Fruit fly (Drosophila melanogaster) whole organism, wandering third instar larva: ENCODE measurements around the gene aqz.

Source experiments
- Dfd ChIP-seq: fragments of >200 bp; optimal IDR thresholded peaks from 2 replicates; lab custom pipeline; 2017; ENCODE audit warnings: missing biosample characterization, missing genetic modification characterization
- GATAd ChIP-seq: sonication (Bioruptor generic); optimal IDR thresholded peaks from 2 replicates; lab custom pipeline; 2016; ENCODE audit warnings: missing biosample characterization, missing genetic modification characterization
- HLH106 ChIP-seq: fragments of 200-800 bp; optimal IDR thresholded peaks from 3 replicates; lab custom pipeline; 2019; ENCODE audit warnings: missing biosample characterization, mild to moderate bottlenecking, missing genetic modification characterization, moderate library complexity
- Hr78 ChIP-seq: fragments of >200 bp; optimal IDR thresholded peaks from 2 replicates; lab custom pipeline; 2017; ENCODE audit warnings: missing biosample characterization, missing genetic modification characterization
- Mio ChIP-seq: sonication (Bioruptor generic); optimal IDR thresholded peaks from 2 replicates; lab custom pipeline; 2016; ENCODE audit warnings: missing biosample characterization, missing genetic modification characterization
- OdsH ChIP-seq: fragments of 200-800 bp; sonication (Bioruptor generic); optimal IDR thresholded peaks from 2 replicates; lab custom pipeline; 2016; ENCODE audit warnings: missing biosample characterization, mild to moderate bottlenecking, missing genetic modification characterization
- Sp1 ChIP-seq: fragments of 200-800 bp; sonication (Bioruptor generic); optimal IDR thresholded peaks from 3 replicates; lab custom pipeline; 2019; ENCODE audit warnings: missing biosample characterization, mild to moderate bottlenecking, missing genetic modification characterization, moderate library complexity
- br ChIP-seq: fragments of 200-800 bp; sonication (Bioruptor generic); optimal IDR thresholded peaks from 2 replicates; lab custom pipeline; 2016; ENCODE audit warnings: missing biosample characterization, missing genetic modification characterization
- dl ChIP-seq, 2 experiments: fragments of 175-275, 200-275 bp in 1 of 2; fragments of 200-275 bp in 1 of 2; sonication (Bioruptor generic); optimal IDR thresholded peaks; lab custom pipeline; 2018; ENCODE audit warnings: mild to moderate bottlenecking in 2 of 2, missing biosample characterization in 2 of 2, missing genetic modification characterization in 2 of 2, moderate library complexity in 2 of 2; ENCODE audit not compliant: partially characterized antibody in 2 of 2, insufficient read depth in 1 of 2
- h ChIP-seq: fragments of 200-800 bp; sonication (Bioruptor generic); optimal IDR thresholded peaks from 3 replicates; lab custom pipeline; 2016; ENCODE audit warnings: missing biosample characterization, mild to moderate bottlenecking, missing genetic modification characterization
- pan ChIP-seq: fragments of >200 bp; optimal IDR thresholded peaks from 2 replicates; lab custom pipeline; 2017
- psq ChIP-seq: fragments of 200-800 bp; sonication (Bioruptor generic); optimal IDR thresholded peaks from 3 replicates; lab custom pipeline; 2017; ENCODE audit warnings: missing biosample characterization, mild to moderate bottlenecking, missing genetic modification characterization, moderate library complexity
- tai ChIP-seq: sonication (Bioruptor generic); optimal IDR thresholded peaks from 2 replicates; lab custom pipeline; 2016; ENCODE audit warnings: missing biosample characterization, missing genetic modification characterization

- TF ChIP-seq HLH106 (tag; lab: Kevin White, UChicago) = peak; percentile 4
- peak; percentile 5 for TF ChIP-seq Sp1 (GFP tag; lab: Kevin White, UChicago)
- no peak for TF ChIP-seq GATAd
- no peak for TF ChIP-seq br
- no peak for TF ChIP-seq pan (lab: Kevin White, UChicago)
- no peak for TF ChIP-seq Hr78
- TF ChIP-seq tai (GFP tag; lab: Kevin White, UChicago) = no peak
- no peak for TF ChIP-seq Mio (GFP tag; lab: Kevin White, UChicago)
- peak; percentile 29 for TF ChIP-seq psq (GFP tag; lab: Kevin White, UChicago)
- TF ChIP-seq h (GFP tag; lab: Kevin White, UChicago) = peak; percentile 43
- peak; percentile 5 for TF ChIP-seq OdsH (GFP tag; lab: Kevin White, UChicago)
- TF ChIP-seq dl (GFP tag; optimal IDR thresholded peaks at IDR 0.05; lab: Kevin White, UChicago; ENCODE audit: insufficient read depth in 1 of 2, partially characterized antibody in 2 of 2) = no peak
- no peak for TF ChIP-seq Dfd (GFP tag; lab: Kevin White, UChicago)
These were observed 19.2 kb downstream of the aqz start, which contains the start of the genes Pif1A, Pif1B and CCT7 for dm6 chr3R:8801126-8801762.
